Worm (Caenorhabditis elegans) whole organism, L1 larva: ENCODE measurements around the gene cyp-14A2.

ENCODE experiments used
- C04F5.9 ChIP-seq: sonication (generic microtip); optimal IDR thresholded peaks from 2 replicates; lab custom pipeline; 2016; ENCODE audit warnings: missing genetic modification characterization, missing compliant biosample characterization
- C16A3.4 ChIP-seq: fragments of 150-350 bp; optimal IDR thresholded peaks from 2 replicates; lab custom pipeline; 2014; ENCODE audit warnings: missing biosample characterization, missing genetic modification characterization
- F16B12.6 ChIP-seq: fragments of 150-350 bp; optimal IDR thresholded peaks from 2 replicates; lab custom pipeline; 2014; ENCODE audit warnings: missing biosample characterization, missing genetic modification characterization
- aha-1 ChIP-seq: fragments of 150-350 bp; optimal IDR thresholded peaks from 2 replicates; lab custom pipeline; 2014; ENCODE audit warnings: missing biosample characterization, missing genetic modification characterization
- alr-1 ChIP-seq: fragments of 200-800 bp; sonication (Bioruptor generic); optimal IDR thresholded peaks from 2 replicates; lab custom pipeline; 2018; ENCODE audit warnings: borderline replicate concordance, mild to moderate bottlenecking, missing genetic modification characterization, missing compliant biosample characterization
- ceh-82 ChIP-seq, 3 experiments: fragments of 150-350 bp in 1 of 3; sonication (generic microtip) in 2 of 3; optimal IDR thresholded peaks; 2 replicates each; lab custom pipeline; 2014 to 2017; ENCODE audit warnings: missing biosample characterization in 3 of 3, missing genetic modification characterization in 3 of 3
- ceh-90 ChIP-seq: sonication (generic microtip); optimal IDR thresholded peaks from 2 replicates; lab custom pipeline; 2016; ENCODE audit warnings: missing genetic modification characterization, missing compliant biosample characterization
- ces-1 ChIP-seq: fragments of 150-350 bp; optimal IDR thresholded peaks from 2 replicates; lab custom pipeline; 2014; ENCODE audit warnings: missing biosample characterization, missing genetic modification reagents, missing genetic modification characterization
- dpl-1 ChIP-seq, 3 experiments: fragments of 150-350 bp in 2 of 3; sonication (generic microtip) in 1 of 3; optimal IDR thresholded peaks; 2 replicates each; lab custom pipeline; 2014 to 2017; ENCODE audit warnings: missing biosample characterization in 3 of 3, missing genetic modification characterization in 3 of 3, missing genetic modification reagents in 3 of 3
- dsc-1 ChIP-seq: sonication (generic microtip); optimal IDR thresholded peaks from 2 replicates; lab custom pipeline; 2016; ENCODE audit warnings: mild to moderate bottlenecking, missing genetic modification characterization, missing compliant biosample characterization
- efl-1 ChIP-seq, 4 experiments: fragments of 150-350 bp; optimal IDR thresholded peaks in 3 of 4; peaks in 1 of 4; 1 replicate in 1 of 4; 2 replicates in 3 of 4; lab custom pipeline; 2014; ENCODE audit warnings: missing biosample characterization in 2 of 4, missing genetic modification characterization in 2 of 4, missing genetic modification reagents in 2 of 4
- efl-3 ChIP-seq: fragments of 200-800 bp; sonication (Bioruptor generic); optimal IDR thresholded peaks from 2 replicates; lab custom pipeline; 2018; ENCODE audit warnings: mild to moderate bottlenecking, missing genetic modification characterization, missing compliant biosample characterization
- elt-3 ChIP-seq, 6 experiments: fragments of 150-350 bp in 1 of 6; sonication (generic microtip); optimal IDR thresholded peaks; 2 replicates each; lab custom pipeline; 2017 to 2018; ENCODE audit warnings: missing biosample characterization in 6 of 6, missing genetic modification characterization in 6 of 6, inconsistent platforms in 1 of 6
- ets-5 ChIP-seq: fragments of 200-800 bp; sonication (Bioruptor generic); IDR thresholded peaks from 2 replicates; pipeline ENCODE4 v1.3.6; 2022; ENCODE audit warnings: missing genetic modification characterization, missing compliant biosample characterization
- fkh-8 ChIP-seq: sonication (generic microtip); optimal IDR thresholded peaks from 2 replicates; lab custom pipeline; 2016; ENCODE audit warnings: mild to moderate bottlenecking, missing genetic modification characterization, missing compliant biosample characterization
- irx-1 ChIP-seq: sonication (generic microtip); optimal IDR thresholded peaks from 2 replicates; lab custom pipeline; 2016; ENCODE audit warnings: missing genetic modification characterization, missing compliant biosample characterization
- jun-1 ChIP-seq: fragments of 150-350 bp; optimal IDR thresholded peaks from 2 replicates; lab custom pipeline; 2014; ENCODE audit warnings: missing biosample characterization, missing genetic modification reagents, missing genetic modification characterization
- lin-13 ChIP-seq: fragments of 150-350 bp; optimal IDR thresholded peaks from 2 replicates; lab custom pipeline; 2014; ENCODE audit warnings: missing biosample characterization, missing genetic modification reagents, missing genetic modification characterization
- lin-39 ChIP-seq: fragments of 150-350 bp; optimal IDR thresholded peaks from 2 replicates; lab custom pipeline; 2014; ENCODE audit warnings: missing biosample characterization, missing genetic modification reagents, missing genetic modification characterization
- lir-3 ChIP-seq: sonication (generic microtip); optimal IDR thresholded peaks from 2 replicates; lab custom pipeline; 2016; ENCODE audit warnings: mild to moderate bottlenecking, missing genetic modification characterization, moderate library complexity, missing compliant biosample characterization; ENCODE audit not compliant: poor library complexity
- mab-9 ChIP-seq: fragments of 200-800 bp; sonication (Bioruptor generic); IDR thresholded peaks from 2 replicates; pipeline ENCODE4 v1.3.6; 2022; ENCODE audit warnings: missing genetic modification reagents, missing genetic modification characterization, missing compliant biosample characterization
- mdl-1 ChIP-seq, 2 experiments: fragments of 150-350 bp; optimal IDR thresholded peaks; 2 replicates each; lab custom pipeline; 2014 to 2017; ENCODE audit warnings: missing biosample characterization in 2 of 2, missing genetic modification characterization in 2 of 2, inconsistent platforms in 1 of 2
- mef-2 ChIP-seq: fragments of 150-350 bp; optimal IDR thresholded peaks from 2 replicates; lab custom pipeline; 2014; ENCODE audit warnings: missing biosample characterization, missing genetic modification characterization
- mep-1 ChIP-seq: fragments of 150-350 bp; optimal IDR thresholded peaks from 2 replicates; lab custom pipeline; 2014; ENCODE audit warnings: missing biosample characterization, missing genetic modification characterization
- nhr-12 ChIP-seq: sonication (generic microtip); optimal IDR thresholded peaks from 2 replicates; lab custom pipeline; 2017; ENCODE audit warnings: missing biosample characterization, missing genetic modification characterization
- nhr-28 ChIP-seq: fragments of 150-350 bp; optimal IDR thresholded peaks from 2 replicates; lab custom pipeline; 2014; ENCODE audit warnings: missing biosample characterization, missing genetic modification characterization
- nhr-71 ChIP-seq: sonication (generic microtip); optimal IDR thresholded peaks from 2 replicates; lab custom pipeline; 2016; ENCODE audit warnings: mild to moderate bottlenecking, missing genetic modification characterization, moderate library complexity, missing compliant biosample characterization
- nhr-84 ChIP-seq: sonication (generic microtip); optimal IDR thresholded peaks from 2 replicates; lab custom pipeline; 2017; ENCODE audit warnings: missing biosample characterization, missing genetic modification characterization
- pag-3 ChIP-seq: sonication (generic microtip); optimal IDR thresholded peaks from 2 replicates; lab custom pipeline; 2017; ENCODE audit warnings: missing genetic modification characterization, mild to moderate bottlenecking, missing compliant biosample characterization, antibody characterized with exemption, borderline replicate concordance; ENCODE audit not compliant: insufficient read depth
- pqm-1 ChIP-seq: sonication (generic microtip); optimal IDR thresholded peaks from 3 replicates; lab custom pipeline; 2017; ENCODE audit warnings: missing biosample characterization, missing genetic modification characterization
- rnt-1 ChIP-seq: sonication (generic microtip); optimal IDR thresholded peaks from 2 replicates; lab custom pipeline; 2016; ENCODE audit warnings: mild to moderate bottlenecking, missing genetic modification characterization, moderate library complexity, missing compliant biosample characterization
- skn-1 ChIP-seq: fragments of 150-350 bp; optimal IDR thresholded peaks from 2 replicates; lab custom pipeline; 2014; ENCODE audit warnings: missing biosample characterization, missing genetic modification characterization
- sup-37 ChIP-seq: fragments of 200-800 bp; sonication (Bioruptor generic); optimal IDR thresholded peaks from 2 replicates; lab custom pipeline; 2018; ENCODE audit warnings: mild to moderate bottlenecking, missing genetic modification characterization, missing compliant biosample characterization
- tbx-2 ChIP-seq: sonication (generic microtip); optimal IDR thresholded peaks from 2 replicates; lab custom pipeline; 2016; ENCODE audit warnings: missing genetic modification characterization, missing compliant biosample characterization
- tlp-1 ChIP-seq: fragments of 150-350 bp; optimal IDR thresholded peaks from 2 replicates; lab custom pipeline; 2014; ENCODE audit warnings: missing biosample characterization, missing genetic modification characterization
- unc-130 ChIP-seq: fragments of 150-350 bp; optimal IDR thresholded peaks from 2 replicates; lab custom pipeline; 2017; ENCODE audit warnings: missing biosample characterization, missing genetic modification characterization, inconsistent platforms
- unc-30 ChIP-seq: sonication (generic microtip); optimal IDR thresholded peaks from 2 replicates; lab custom pipeline; 2017; ENCODE audit warnings: missing biosample characterization, missing genetic modification characterization
- unc-86 ChIP-seq: sonication (generic microtip); optimal IDR thresholded peaks from 2 replicates; lab custom pipeline; 2016; ENCODE audit warnings: missing genetic modification characterization, missing compliant biosample characterization
- vab-15 ChIP-seq: sonication (generic microtip); optimal IDR thresholded peaks from 2 replicates; lab custom pipeline; 2017; ENCODE audit warnings: missing genotype, mild to moderate bottlenecking, missing genetic modification characterization, missing compliant biosample characterization

cyp-14A2 gene

DNA sequence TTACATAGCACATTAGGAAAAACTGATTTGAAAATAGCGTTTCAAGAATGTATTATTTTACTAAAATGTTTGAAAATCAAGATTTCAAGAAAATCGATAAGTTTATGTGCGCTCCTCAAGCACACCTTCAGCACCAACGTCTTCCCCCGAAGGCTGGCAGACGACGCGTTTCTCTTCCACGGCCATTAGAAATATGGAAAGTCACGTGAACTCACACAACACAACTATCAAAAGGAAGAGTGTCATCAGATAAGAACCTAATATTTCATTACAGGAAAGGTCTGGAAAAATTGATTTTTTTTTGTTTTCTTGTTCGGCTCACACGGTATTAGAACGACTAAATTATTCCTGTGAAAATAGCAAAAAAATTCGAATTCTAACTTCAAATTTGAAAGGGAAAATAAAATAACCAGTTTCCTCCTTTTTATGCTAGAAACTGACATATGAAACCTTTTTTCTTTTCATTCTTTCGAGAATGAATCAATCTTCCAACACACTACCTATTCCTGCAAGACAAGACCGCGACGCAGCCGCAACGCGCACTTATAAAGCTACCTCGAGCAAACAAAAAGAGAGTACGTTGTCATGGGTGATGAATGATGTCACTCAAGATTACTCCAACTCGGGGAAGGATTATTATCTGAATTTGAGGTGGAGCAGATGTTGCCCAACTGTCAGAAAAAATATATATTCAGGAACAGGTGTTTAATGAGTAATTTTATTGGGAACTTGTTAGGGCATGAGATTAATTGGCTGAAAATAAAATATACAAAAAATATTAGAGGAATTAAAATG is 44.2 kb downstream of the cyp-14A2 start (continued):
- TF ChIP-seq efl-1 (optimal IDR thresholded peaks at IDR 0.05; lab: Kevin White, UChicago), result no peak
- TF ChIP-seq efl-1 (GFP tag; optimal IDR thresholded peaks at IDR 0.05 in 1 of 2; lab: Kevin White, UChicago), result peak in 1 of 2 experiments; percentile 83
- peak; percentile 19 for TF ChIP-seq nhr-71 (tag; lab: Kevin White, UChicago)
- TF ChIP-seq unc-130 (tag; lab: Kevin White, UChicago), result no peak
- no peak for TF ChIP-seq mab-9 (GFP tag; lab: Robert Waterston, UW)
- TF ChIP-seq mef-2 (tag; lab: Kevin White, UChicago), result no peak
- peak; percentile 40 for TF ChIP-seq tbx-2 (tag; lab: Kevin White, UChicago)
- TF ChIP-seq vab-15 (tag; lab: Kevin White, UChicago), result no peak
- TF ChIP-seq lin-39 (tag; lab: Kevin White, UChicago), result no peak
- TF ChIP-seq irx-1 (tag; lab: Kevin White, UChicago), result no peak
- TF ChIP-seq ets-5 (GFP tag; lab: Robert Waterston, UW), result no peak
- TF ChIP-seq ceh-90 (tag; lab: Kevin White, UChicago), result no peak
- no peak for TF ChIP-seq F16B12.6
- no peak for TF ChIP-seq jun-1 (tag; lab: Kevin White, UChicago)
- TF ChIP-seq mdl-1 (tag; optimal IDR thresholded peaks at IDR 0.05; lab: Kevin White, UChicago), result peak in 1 of 2 experiments; percentile 23
- no peak for TF ChIP-seq C04F5.9 (tag; lab: Kevin White, UChicago)
- peak in 1 of 3 experiments; percentile 11 for TF ChIP-seq dpl-1 (GFP tag; optimal IDR thresholded peaks at IDR 0.05; lab: Kevin White, UChicago)
- TF ChIP-seq C16A3.4 (tag; lab: Kevin White, UChicago), result no peak
- no peak for TF ChIP-seq elt-3 (tag; optimal IDR thresholded peaks at IDR 0.05; lab: Kevin White, UChicago)
- peak; percentile 45 for TF ChIP-seq mep-1 (tag; lab: Kevin White, UChicago)
- no peak for TF ChIP-seq tlp-1 (tag; lab: Kevin White, UChicago)
- no peak for TF ChIP-seq nhr-84 (tag; lab: Kevin White, UChicago)
- no peak for TF ChIP-seq nhr-12 (tag; lab: Kevin White, UChicago)
- TF ChIP-seq lin-13, result no peak
- no peak for TF ChIP-seq efl-3 (GFP tag; lab: Kevin White, UChicago)
- no peak for TF ChIP-seq lir-3 (tag; lab: Kevin White, UChicago)
- peak; percentile 35 for TF ChIP-seq rnt-1
- no peak for TF ChIP-seq aha-1 (tag; lab: Kevin White, UChicago)
- peak; percentile 77 for TF ChIP-seq fkh-8
- no peak for TF ChIP-seq pag-3
- TF ChIP-seq nhr-28 (tag; lab: Kevin White, UChicago), result no peak
- peak; percentile 7 for TF ChIP-seq skn-1
- no peak for TF ChIP-seq pqm-1 (tag; lab: Kevin White, UChicago)
- TF ChIP-seq ces-1 (GFP tag; lab: Kevin White, UChicago), result no peak
- TF ChIP-seq, all 84 proteins: peak for 25

DNA sequence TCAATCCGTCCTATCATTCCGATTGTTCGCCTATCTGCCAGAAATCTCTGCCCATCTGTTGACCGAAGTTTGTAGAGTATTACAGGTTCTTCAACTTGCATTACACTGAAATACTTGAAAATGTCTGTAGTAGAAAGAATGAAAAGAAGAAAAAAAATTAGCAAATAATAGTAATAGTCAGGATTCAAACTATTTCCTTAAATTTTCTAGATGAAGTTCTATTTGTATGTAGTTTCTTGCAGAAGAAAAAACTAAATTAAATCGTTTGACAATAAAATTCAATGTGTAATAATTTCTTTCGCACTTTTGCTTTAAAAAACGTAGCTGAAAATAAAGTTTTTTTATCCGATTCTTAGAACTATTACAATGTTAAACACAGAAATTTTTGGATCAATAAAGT is 44.9 kb downstream of the cyp-14A2 start, which contains the start of gene skr-19:
skr-19 (minus strand) TSS at position 101 of the 400 bp plus-strand sequence.
- TF ChIP-seq ces-1 (GFP tag; lab: Kevin White, UChicago) (no peak), unc-30 (no peak), unc-86 (no peak), pqm-1 (tag; lab: Kevin White, UChicago) (no peak), sup-37 (GFP tag; lab: Kevin White, UChicago) (no peak), ceh-82 (tag; optimal IDR thresholded peaks at IDR 0.05; lab: Kevin White, UChicago) (no peak), alr-1 (no peak), dsc-1 (no peak)
- TF ChIP-seq, all 84 proteins: peak for 0
